Fruit fly (Drosophila melanogaster): Measurements from ENCODE around the gene CG15356.

- TF ChIP-seq fru (GFP tag; optimal IDR thresholded peaks at IDR 0.05) = no peak
- TF ChIP-seq CrebA (GFP tag; optimal IDR thresholded peaks at IDR 0.05; ENCODE audit: borderline replicate concordance) = no peak
- TF ChIP-seq br (GFP tag; optimal IDR thresholded peaks at IDR 0.05) = no peak
- no peak for TF ChIP-seq Hr78 (GFP tag; optimal IDR thresholded peaks at IDR 0.05)
- TF ChIP-seq Dfd (GFP tag; optimal IDR thresholded peaks at IDR 0.05) = no peak
- no peak for TF ChIP-seq Sp1 (GFP tag; optimal IDR thresholded peaks at IDR 0.05)
- no peak for TF ChIP-seq sv (GFP tag; optimal IDR thresholded peaks at IDR 0.05)
- TF ChIP-seq psq (GFP tag; optimal IDR thresholded peaks at IDR 0.05) = no peak
- TF ChIP-seq brk (GFP tag; optimal IDR thresholded peaks at IDR 0.05) = no peak
- TF ChIP-seq HLH106 (tag; optimal IDR thresholded peaks at IDR 0.05) = no peak
- TF ChIP-seq Hnf4 (GFP tag; optimal IDR thresholded peaks at IDR 0.05) = no peak
- TF ChIP-seq usp (GFP tag; optimal IDR thresholded peaks at IDR 0.05) = no peak
- no peak for TF ChIP-seq Myc (optimal IDR thresholded peaks at IDR 0.05)
- no peak for TF ChIP-seq foxo (GFP tag; optimal IDR thresholded peaks at IDR 0.05)
Measured at dm6 chr2L:2013057-2013456, 32.5 kb upstream of the CG15356 start.
